Worm (Caenorhabditis elegans) whole organism, late embryonic: Measurements from ENCODE around the gene memb-2.

Experiments
- C08G9.2 ChIP-seq: sonication (generic microtip); optimal IDR thresholded peaks from 2 replicates; lab custom pipeline; 2016; ENCODE audit warnings: mild to moderate bottlenecking, missing genetic modification characterization, moderate library complexity, missing compliant biosample characterization
- Y22D7AL.16 ChIP-seq: sonication (generic microtip); optimal IDR thresholded peaks from 2 replicates; lab custom pipeline; 2016; ENCODE audit warnings: missing genetic modification characterization, missing compliant biosample characterization
- ama-1 ChIP-seq: fragments of 150-350 bp; optimal IDR thresholded peaks from 2 replicates; lab custom pipeline; 2014
- ceh-9 ChIP-seq: sonication (generic microtip); optimal IDR thresholded peaks from 2 replicates; lab custom pipeline; 2016; ENCODE audit warnings: mild to moderate bottlenecking, missing genetic modification characterization, inconsistent platforms, missing compliant biosample characterization
- gmeb-2 ChIP-seq: sonication (generic microtip); optimal IDR thresholded peaks from 2 replicates; lab custom pipeline; 2016; ENCODE audit warnings: missing genetic modification characterization, inconsistent platforms, missing compliant biosample characterization
- pag-3 ChIP-seq: sonication (generic microtip); optimal IDR thresholded peaks from 2 replicates; lab custom pipeline; 2016; ENCODE audit warnings: missing compliant biosample characterization, missing genetic modification characterization, borderline replicate concordance
- pat-9 ChIP-seq: fragments of 200-800 bp; sonication (Bioruptor generic); optimal IDR thresholded peaks from 2 replicates; lab custom pipeline; 2018; ENCODE audit warnings: mild to moderate bottlenecking, missing genetic modification characterization, moderate library complexity, missing compliant biosample characterization
- pha-4 ChIP-seq: fragments of 150-350 bp; optimal IDR thresholded peaks from 2 replicates; lab custom pipeline; 2018; ENCODE audit warnings: missing biosample characterization, missing genetic modification reagents, missing genetic modification characterization
- pros-1 ChIP-seq: fragments of 150-350 bp; optimal IDR thresholded peaks from 2 replicates; lab custom pipeline; 2014; ENCODE audit warnings: missing biosample characterization, missing genetic modification reagents, missing genetic modification characterization
- rnt-1 ChIP-seq: sonication (generic microtip); optimal IDR thresholded peaks from 2 replicates; lab custom pipeline; 2016; ENCODE audit warnings: missing genetic modification characterization, missing compliant biosample characterization
- tbx-7 ChIP-seq: sonication (generic microtip); optimal IDR thresholded peaks from 2 replicates; lab custom pipeline; 2016; ENCODE audit warnings: missing genotype, missing genetic modification characterization, missing compliant biosample characterization

- TF ChIP-seq pag-3 (tag; lab: Kevin White, UChicago) (no peak), Y22D7AL.16 (tag; lab: Kevin White, UChicago) (no peak), pros-1 (tag; lab: Kevin White, UChicago) (no peak), pha-4 (tag; lab: Kevin White, UChicago) (no peak), ama-1 (lab: Kevin White, UChicago) (no peak), ceh-9 (no peak), tbx-7 (tag; lab: Kevin White, UChicago) (no peak), rnt-1 (no peak), gmeb-2 (tag; lab: Kevin White, UChicago) (no peak), C08G9.2 (tag; lab: Kevin White, UChicago) (no peak), pat-9 (tag; lab: Kevin White, UChicago) (no peak)
Measured at ce11 chrV:5579666-5580065, 40.3 kb downstream of the memb-2 start.
